Worm (Caenorhabditis elegans): ENCODE results near the gene fog-2.

DNA sequence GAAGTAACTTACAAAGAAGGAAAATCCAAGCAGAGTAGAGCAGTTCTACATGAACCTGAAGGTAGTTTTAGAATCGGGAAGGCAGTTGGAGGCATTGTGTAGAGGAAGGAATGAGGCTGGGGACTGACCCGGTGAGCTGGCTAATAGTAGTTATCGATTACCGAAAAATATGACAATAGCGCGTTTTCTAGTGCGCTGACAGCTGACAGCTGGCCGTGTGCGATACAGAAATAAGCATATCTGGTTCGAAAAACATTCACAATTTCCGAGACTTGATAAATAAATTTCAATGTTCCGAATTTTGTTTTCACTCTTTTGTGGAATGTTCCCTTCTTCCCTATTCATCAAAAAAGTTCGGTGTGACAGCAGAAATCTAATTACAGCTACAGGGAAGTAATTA is 7.0 kb downstream of the fog-2 start, which contains the start of the genes fbxb-59 and srbc-34:
- TF ChIP-seq W03F9.2 (tag; optimal IDR thresholded peaks at IDR 0.05) (no peak), him-1 (tag; optimal IDR thresholded peaks at IDR 0.05) (no peak), dao-5 (tag; optimal IDR thresholded peaks at IDR 0.05) (no peak)

All from whole organism, L4/young adult.